Worm (Caenorhabditis elegans) whole organism, young adult: ENCODE results near the gene unc-103.

Experiments
- B0336.3 ChIP-seq: fragments of 200-800 bp; sonication (Bioruptor generic); IDR thresholded peaks from 2 replicates; pipeline ENCODE4 v1.3.6; 2022; ENCODE audit warnings: missing genetic modification characterization, missing compliant biosample characterization
- C06A6.2 ChIP-seq: fragments of 200-800 bp; sonication (Bioruptor generic); conservative IDR thresholded peaks from 2 replicates; pipeline ENCODE4 v1.3.6; 2022; ENCODE audit warnings: missing genetic modification characterization, missing compliant biosample characterization
- C17E4.6 ChIP-seq: fragments of 200-800 bp; sonication (Bioruptor generic); IDR thresholded peaks from 2 replicates; pipeline ENCODE4 v1.3.6; 2022; ENCODE audit warnings: missing genetic modification reagents, missing genetic modification characterization, missing compliant biosample characterization
- F39B2.1 ChIP-seq: fragments of 200-800 bp; sonication (Bioruptor generic); IDR thresholded peaks from 2 replicates; pipeline ENCODE4 v1.3.6; 2022; ENCODE audit warnings: missing genetic modification reagents, missing genetic modification characterization, missing compliant biosample characterization
- F55B11.4 ChIP-seq: sonication (generic microtip); optimal IDR thresholded peaks from 2 replicates; lab custom pipeline; 2016; ENCODE audit warnings: missing compliant biosample characterization, missing genetic modification characterization, borderline replicate concordance; ENCODE audit not compliant: insufficient read depth
- F57A8.1 ChIP-seq: fragments of 200-800 bp; sonication (Bioruptor generic); optimal IDR thresholded peaks from 2 replicates; lab custom pipeline; 2018; ENCODE audit warnings: mild to moderate bottlenecking, missing genetic modification characterization, moderate library complexity, missing compliant biosample characterization
- F57C9.4 ChIP-seq: sonication (generic microtip); optimal IDR thresholded peaks from 2 replicates; lab custom pipeline; 2017; ENCODE audit warnings: mild to moderate bottlenecking, missing genetic modification characterization, missing compliant biosample characterization
- T26A5.8 ChIP-seq: sonication (generic microtip); optimal IDR thresholded peaks from 2 replicates; lab custom pipeline; 2016; ENCODE audit warnings: missing genetic modification characterization, missing compliant biosample characterization
- Y53G8AR.9 ChIP-seq: fragments of 200-800 bp; sonication (Bioruptor generic); conservative IDR thresholded peaks from 2 replicates; pipeline ENCODE4 v1.3.6; 2022; ENCODE audit warnings: missing genetic modification reagents, missing genetic modification characterization, missing compliant biosample characterization
- Y79H2A.3 ChIP-seq: fragments of 200-800 bp; sonication (Bioruptor generic); conservative IDR thresholded peaks from 2 replicates; pipeline ENCODE4 v1.3.6; 2022; ENCODE audit warnings: missing genetic modification reagents, missing genetic modification characterization, missing compliant biosample characterization
- ZK185.1 ChIP-seq: sonication (generic microtip); optimal IDR thresholded peaks from 2 replicates; lab custom pipeline; 2016; ENCODE audit warnings: mild to moderate bottlenecking, missing genetic modification characterization, missing compliant biosample characterization; ENCODE audit not compliant: poor library complexity, severe bottlenecking
- ama-1 ChIP-seq, 3 experiments: fragments of 150-350 bp in 1 of 3; sonication (generic microtip) in 2 of 3; optimal IDR thresholded peaks; 2 replicates each; lab custom pipeline; 2014 to 2018; ENCODE audit warnings: missing biosample characterization in 2 of 3, missing genetic modification characterization in 2 of 3, missing genetic modification reagents in 2 of 3
- aptf-3 ChIP-seq: fragments of 200-800 bp; sonication (Bioruptor generic); IDR thresholded peaks from 2 replicates; pipeline ENCODE4 v1.3.6; 2022; ENCODE audit warnings: missing genetic modification characterization, missing compliant biosample characterization
- attf-5 ChIP-seq: fragments of 200-800 bp; sonication (Bioruptor generic); optimal IDR thresholded peaks from 2 replicates; lab custom pipeline; 2018; ENCODE audit warnings: mild to moderate bottlenecking, missing genetic modification characterization, missing compliant biosample characterization
- bed-2 ChIP-seq: fragments of 200-800 bp; sonication (Bioruptor generic); IDR thresholded peaks from 2 replicates; pipeline ENCODE4 v1.3.6; 2022; ENCODE audit warnings: missing genetic modification reagents, missing genetic modification characterization, missing compliant biosample characterization
- ccch-3 ChIP-seq: fragments of 200-800 bp; sonication (Bioruptor generic); optimal IDR thresholded peaks from 2 replicates; lab custom pipeline; 2018; ENCODE audit warnings: mild to moderate bottlenecking, missing genetic modification characterization, missing compliant biosample characterization
- cebp-2 ChIP-seq: fragments of 200-800 bp; sonication (Bioruptor generic); IDR thresholded peaks from 2 replicates; pipeline ENCODE4 v1.3.6; 2022; ENCODE audit warnings: missing genetic modification characterization, missing compliant biosample characterization
- ceh-40 ChIP-seq: fragments of 200-800 bp; sonication (Bioruptor generic); IDR thresholded peaks from 2 replicates; pipeline ENCODE4 v1.3.6; 2022; ENCODE audit warnings: missing genetic modification characterization, missing compliant biosample characterization
- ceh-79 ChIP-seq: sonication (generic microtip); optimal IDR thresholded peaks from 2 replicates; lab custom pipeline; 2017; ENCODE audit warnings: mild to moderate bottlenecking, missing genetic modification characterization, missing compliant biosample characterization
- ceh-91 ChIP-seq: fragments of 200-800 bp; sonication (Bioruptor generic); IDR thresholded peaks from 2 replicates; pipeline ENCODE4 v1.3.6; 2022; ENCODE audit warnings: missing genetic modification reagents, missing genetic modification characterization, missing compliant biosample characterization
- chd-7 ChIP-seq: sonication (generic microtip); optimal IDR thresholded peaks from 2 replicates; lab custom pipeline; 2016; ENCODE audit warnings: mild to moderate bottlenecking, missing genetic modification characterization, moderate library complexity, missing compliant biosample characterization
- him-1 ChIP-seq: sonication (generic microtip); optimal IDR thresholded peaks from 2 replicates; lab custom pipeline; 2016; ENCODE audit warnings: missing genotype, missing genetic modification reagents, missing genetic modification characterization, missing compliant biosample characterization
- hmg-1.2 ChIP-seq: fragments of 200-800 bp; sonication (Bioruptor generic); IDR thresholded peaks from 2 replicates; pipeline ENCODE4 v1.3.6; 2022; ENCODE audit warnings: missing genetic modification reagents, missing genetic modification characterization, missing compliant biosample characterization
- hrde-1 ChIP-seq: sonication (generic microtip); optimal IDR thresholded peaks from 2 replicates; lab custom pipeline; 2016; ENCODE audit warnings: missing genetic modification characterization, mild to moderate bottlenecking, missing compliant biosample characterization, moderate library complexity, missing genotype, missing genetic modification reagents, borderline replicate concordance
- let-526 ChIP-seq: fragments of 200-800 bp; sonication (Bioruptor generic); IDR thresholded peaks from 2 replicates; pipeline ENCODE4 v1.3.6; 2022; ENCODE audit warnings: missing genetic modification reagents, missing genetic modification characterization, missing compliant biosample characterization
- lin-26 ChIP-seq: fragments of 200-800 bp; sonication (Bioruptor generic); IDR thresholded peaks from 2 replicates; pipeline ENCODE4 v1.3.6; 2022; ENCODE audit warnings: missing genetic modification reagents, missing genetic modification characterization, missing compliant biosample characterization
- lin-35 ChIP-seq, 3 experiments: fragments of 150-350 bp in 2 of 3; sonication (generic microtip) in 1 of 3; optimal IDR thresholded peaks; 2 replicates each; lab custom pipeline; 2014 to 2018; ENCODE audit warnings: missing biosample characterization in 3 of 3, missing genetic modification characterization in 3 of 3, missing genetic modification reagents in 3 of 3
- madf-3 ChIP-seq: fragments of 200-800 bp; sonication (Bioruptor generic); IDR thresholded peaks from 2 replicates; pipeline ENCODE4 v1.3.6; 2022; ENCODE audit warnings: missing genetic modification reagents, missing genetic modification characterization, missing compliant biosample characterization
- madf-6 ChIP-seq: fragments of 200-800 bp; sonication (Bioruptor generic); IDR thresholded peaks from 2 replicates; pipeline ENCODE4 v1.3.6; 2022; ENCODE audit warnings: missing genetic modification reagents, missing genetic modification characterization, missing compliant biosample characterization
- mel-28 ChIP-seq: sonication (generic microtip); optimal IDR thresholded peaks from 2 replicates; lab custom pipeline; 2016; ENCODE audit warnings: borderline replicate concordance, mild to moderate bottlenecking, missing genetic modification characterization, missing compliant biosample characterization
- nhr-80 ChIP-seq: sonication (generic microtip); optimal IDR thresholded peaks from 2 replicates; lab custom pipeline; 2016; ENCODE audit warnings: missing genetic modification characterization, missing compliant biosample characterization
- pbrm-1 ChIP-seq: fragments of 200-800 bp; sonication (Bioruptor generic); IDR thresholded peaks from 2 replicates; pipeline ENCODE4 v1.3.6; 2022; ENCODE audit warnings: missing genetic modification reagents, missing genetic modification characterization, missing compliant biosample characterization
- rec-8 ChIP-seq, 2 experiments: sonication (generic microtip); optimal IDR thresholded peaks; 2 replicates each; lab custom pipeline; 2016; ENCODE audit warnings: mild to moderate bottlenecking in 2 of 2, missing genetic modification characterization in 2 of 2, missing genetic modification reagents in 2 of 2, missing genotype in 2 of 2, missing biosample characterization in 1 of 2, missing compliant biosample characterization in 1 of 2, moderate library complexity in 1 of 2
- repo-1 ChIP-seq: sonication (generic microtip); optimal IDR thresholded peaks from 2 replicates; lab custom pipeline; 2017; ENCODE audit warnings: mild to moderate bottlenecking, missing genetic modification characterization, missing compliant biosample characterization
- snpc-1.1 ChIP-seq: sonication (generic microtip); optimal IDR thresholded peaks from 2 replicates; lab custom pipeline; 2017; ENCODE audit warnings: missing genetic modification characterization, mild to moderate bottlenecking, missing compliant biosample characterization, antibody characterized with exemption, moderate library complexity, missing genotype, missing genetic modification reagents; ENCODE audit not compliant: insufficient read depth
- snpc-3.4 ChIP-seq: sonication (generic microtip); optimal IDR thresholded peaks from 2 replicates; lab custom pipeline; 2017; ENCODE audit warnings: missing genetic modification characterization, mild to moderate bottlenecking, missing compliant biosample characterization, antibody characterized with exemption, moderate library complexity, missing genotype, missing genetic modification reagents
- sptf-2 ChIP-seq: fragments of 200-800 bp; sonication (Bioruptor generic); optimal IDR thresholded peaks from 2 replicates; lab custom pipeline; 2018; ENCODE audit warnings: mild to moderate bottlenecking, missing genetic modification characterization, missing compliant biosample characterization
- tbp1 ChIP-seq: fragments of 200-800 bp; sonication (Bioruptor generic); optimal IDR thresholded peaks from 2 replicates; lab custom pipeline; 2018; ENCODE audit warnings: mild to moderate bottlenecking, missing genetic modification characterization, missing compliant biosample characterization
- tlf-1 ChIP-seq: fragments of 200-800 bp; sonication (Bioruptor generic); optimal IDR thresholded peaks from 2 replicates; lab custom pipeline; 2018; ENCODE audit warnings: mild to moderate bottlenecking, missing genetic modification characterization, missing compliant biosample characterization
- ztf-26 ChIP-seq: sonication (generic microtip); optimal IDR thresholded peaks from 2 replicates; lab custom pipeline; 2017; ENCODE audit warnings: missing genetic modification characterization, missing compliant biosample characterization

Gene unc-103

ce11 chrIII:4193659-4194103 lies 78.5 kb downstream of the unc-103 start, which contains the start of gene xbp-1 (continued):
- TF ChIP-seq T26A5.8 (tag; lab: Kevin White, UChicago) (no peak), Y53G8AR.9 (0 out of 2 replicates have a peak, but pooled peaks have one; percentile 56), B0336.3 (peak; percentile 80), pbrm-1 (GFP tag; lab: Robert Waterston, UW) (peak; percentile 55; the same call in 1 of the 2 replicates), sptf-2 (GFP tag; lab: Kevin White, UChicago) (peak; percentile 32), F57A8.1 (GFP tag; lab: Kevin White, UChicago) (no peak), him-1 (no peak), Y79H2A.3 (no peak), ceh-79 (tag; lab: Kevin White, UChicago) (no peak), hmg-1.2 (GFP tag; lab: Robert Waterston, UW) (peak; percentile 68; the same call in 1 of the 2 replicates), C06A6.2 (GFP tag; lab: Robert Waterston, UW) (peak; percentile 62), nhr-80 (peak; percentile 100)
- TF ChIP-seq, all 124 proteins: peak for 53

ce11 chrIII:4194349-4195110 lies 79.3 kb downstream of the unc-103 start:
- TF ChIP-seq cebp-2 (GFP tag; lab: Robert Waterston, UW) (0 out of 2 replicates have a peak, but pooled peaks have one; percentile 57), C06A6.2 (GFP tag; lab: Robert Waterston, UW) (no peak), hmg-1.2 (GFP tag; lab: Robert Waterston, UW) (0 out of 2 replicates have a peak, but pooled peaks have one; percentile 11), tlf-1 (GFP tag; lab: Kevin White, UChicago) (peak; percentile 13), ama-1 (optimal IDR thresholded peaks at IDR 0.05; lab: Kevin White, UChicago) (no peak), ama-1 (GFP tag; optimal IDR thresholded peaks at IDR 0.05; lab: Kevin White, UChicago) (peak in 1 of 2 experiments; percentile 66)

- TF ChIP-seq ztf-26 (tag; lab: Kevin White, UChicago) (peak; percentile 56), ceh-91 (GFP tag; lab: Robert Waterston, UW) (no peak), ceh-40 (GFP tag; lab: Robert Waterston, UW) (peak; percentile 64; the same call in 1 of the 2 replicates), C06A6.2 (GFP tag; lab: Robert Waterston, UW) (peak; percentile 58; the same call in 1 of the 2 replicates), nhr-80 (peak; percentile 6), F55B11.4 (tag; lab: Kevin White, UChicago) (no peak), mel-28 (tag; lab: Kevin White, UChicago) (peak; percentile 54), lin-26 (GFP tag; lab: Robert Waterston, UW) (peak; percentile 41; the same call in 1 of the 2 replicates), snpc-1.1 (tag; lab: Kevin White, UChicago) (no peak), aptf-3 (no peak), let-526 (GFP tag; lab: Robert Waterston, UW) (0 out of 2 replicates have a peak, but pooled peaks have one; percentile 49), madf-3 (GFP tag; lab: Robert Waterston, UW) (peak; percentile 56; the same call in 1 of the 2 replicates), bed-2 (GFP tag; lab: Robert Waterston, UW) (no peak), F57C9.4 (tag; lab: Kevin White, UChicago) (peak; percentile 62), Y53G8AR.9 (peak; percentile 94), rec-8 (tag; optimal IDR thresholded peaks at IDR 0.05; lab: Kevin White, UChicago) (peak in 1 of 2 experiments; percentile 29), attf-5 (peak; percentile 24), F39B2.1 (GFP tag; lab: Robert Waterston, UW) (no peak), ccch-3 (GFP tag; lab: Kevin White, UChicago) (no peak), repo-1 (tag; lab: Kevin White, UChicago) (peak; percentile 86), lin-35 (GFP tag; optimal IDR thresholded peaks at IDR 0.05; lab: Kevin White, UChicago) (peak in 1 of 3 experiments; percentile 62), hrde-1 (no peak), C17E4.6 (GFP tag; lab: Robert Waterston, UW) (no peak), chd-7 (peak; percentile 79), ceh-79 (tag; lab: Kevin White, UChicago) (peak; percentile 33), ZK185.1 (tag; lab: Kevin White, UChicago) (peak; percentile 72), tbp1 (peak; percentile 41), snpc-3.4 (tag; lab: Kevin White, UChicago) (peak; percentile 76), madf-6 (peak; percentile 66)
Measured at ce11 chrIII:4195306-4196008, 80.3 kb downstream of the unc-103 start.
